Worm (Caenorhabditis elegans) whole organism, L4/young adult: ENCODE results near the gene ZK1236.5.

Source experiments
- dao-5 ChIP-seq: sonication (generic microtip); optimal IDR thresholded peaks from 2 replicates; lab custom pipeline; 2016; ENCODE audit warnings: missing genotype, missing genetic modification characterization, moderate library complexity, missing compliant biosample characterization
- him-1 ChIP-seq: sonication (generic microtip); optimal IDR thresholded peaks from 2 replicates; lab custom pipeline; 2016; ENCODE audit warnings: missing genotype, missing genetic modification reagents, missing genetic modification characterization, missing compliant biosample characterization

- TF ChIP-seq him-1 (tag; lab: Kevin White, UChicago) (no peak), dao-5 (tag; lab: Kevin White, UChicago) (no peak)
Observed at ce11 chrIII:8439312-8439711, 7.3 kb upstream of the ZK1236.5 start, which contains the start of gene pqn-96.
